Worm (Caenorhabditis elegans) whole organism, L1 larva: ENCODE measurements around the gene K02D10.1.

Experiments
- C04F5.9 ChIP-seq: sonication (generic microtip); optimal IDR thresholded peaks from 2 replicates; lab custom pipeline; 2016; ENCODE audit warnings: missing genetic modification characterization, missing compliant biosample characterization
- F16B12.6 ChIP-seq: fragments of 150-350 bp; optimal IDR thresholded peaks from 2 replicates; lab custom pipeline; 2014; ENCODE audit warnings: missing biosample characterization, missing genetic modification characterization
- blmp-1 ChIP-seq: fragments of 150-350 bp; optimal IDR thresholded peaks from 2 replicates; lab custom pipeline; 2014; ENCODE audit warnings: missing biosample characterization, missing genetic modification characterization
- ceh-63 ChIP-seq: fragments of 200-800 bp; sonication (Bioruptor generic); optimal IDR thresholded peaks from 2 replicates; lab custom pipeline; 2018; ENCODE audit warnings: mild to moderate bottlenecking, missing genetic modification characterization, missing compliant biosample characterization
- ceh-82 ChIP-seq, 3 experiments: fragments of 150-350 bp in 1 of 3; sonication (generic microtip) in 2 of 3; optimal IDR thresholded peaks; 2 replicates each; lab custom pipeline; 2014 to 2017; ENCODE audit warnings: missing biosample characterization in 3 of 3, missing genetic modification characterization in 3 of 3
- ceh-88 ChIP-seq: fragments of 200-800 bp; sonication (Bioruptor generic); IDR thresholded peaks from 2 replicates; pipeline ENCODE4 v1.3.6; 2022; ENCODE audit warnings: missing genetic modification characterization, missing compliant biosample characterization
- ces-1 ChIP-seq: fragments of 150-350 bp; optimal IDR thresholded peaks from 2 replicates; lab custom pipeline; 2014; ENCODE audit warnings: missing biosample characterization, missing genetic modification reagents, missing genetic modification characterization
- dpl-1 ChIP-seq, 3 experiments: fragments of 150-350 bp in 2 of 3; sonication (generic microtip) in 1 of 3; optimal IDR thresholded peaks; 2 replicates each; lab custom pipeline; 2014 to 2017; ENCODE audit warnings: missing biosample characterization in 3 of 3, missing genetic modification characterization in 3 of 3, missing genetic modification reagents in 3 of 3
- egl-13 ChIP-seq: sonication (generic microtip); optimal IDR thresholded peaks from 2 replicates; lab custom pipeline; 2016; ENCODE audit warnings: missing genotype, missing genetic modification reagents, missing genetic modification characterization, missing compliant biosample characterization
- elt-2 ChIP-seq: sonication (generic microtip); optimal IDR thresholded peaks from 2 replicates; lab custom pipeline; 2016; ENCODE audit warnings: missing genetic modification characterization, mild to moderate bottlenecking, inconsistent platforms, missing compliant biosample characterization, missing genetic modification reagents
- elt-3 ChIP-seq, 6 experiments: fragments of 150-350 bp in 1 of 6; sonication (generic microtip); optimal IDR thresholded peaks; 2 replicates each; lab custom pipeline; 2017 to 2018; ENCODE audit warnings: missing biosample characterization in 6 of 6, missing genetic modification characterization in 6 of 6, inconsistent platforms in 1 of 6
- ets-5 ChIP-seq: fragments of 200-800 bp; sonication (Bioruptor generic); IDR thresholded peaks from 2 replicates; pipeline ENCODE4 v1.3.6; 2022; ENCODE audit warnings: missing genetic modification characterization, missing compliant biosample characterization
- fkh-10 ChIP-seq: sonication (generic microtip); optimal IDR thresholded peaks from 2 replicates; lab custom pipeline; 2017; ENCODE audit warnings: missing biosample characterization, missing genetic modification reagents, missing genetic modification characterization
- fos-1 ChIP-seq: fragments of 150-350 bp; optimal IDR thresholded peaks from 2 replicates; lab custom pipeline; 2014; ENCODE audit warnings: missing biosample characterization, missing genetic modification characterization
- grh-1 ChIP-seq: fragments of 200-800 bp; sonication (Bioruptor generic); IDR thresholded peaks from 2 replicates; pipeline ENCODE4 v1.3.6; 2022; ENCODE audit warnings: missing genetic modification reagents, missing genetic modification characterization, missing compliant biosample characterization
- jun-1 ChIP-seq: fragments of 150-350 bp; optimal IDR thresholded peaks from 2 replicates; lab custom pipeline; 2014; ENCODE audit warnings: missing biosample characterization, missing genetic modification reagents, missing genetic modification characterization
- lin-14 ChIP-seq: fragments of 200-800 bp; sonication (Bioruptor generic); optimal IDR thresholded peaks from 2 replicates; lab custom pipeline; 2018; ENCODE audit warnings: mild to moderate bottlenecking, missing genetic modification characterization, moderate library complexity, missing compliant biosample characterization
- lin-15B ChIP-seq: fragments of 150-350 bp; sonication (generic microtip); optimal IDR thresholded peaks from 3 replicates; lab custom pipeline; 2014; ENCODE audit warnings: missing biosample characterization, missing genetic modification characterization
- lin-35 ChIP-seq, 2 experiments: fragments of 150-350 bp; optimal IDR thresholded peaks; 2 replicates each; lab custom pipeline; 2014; ENCODE audit warnings: missing biosample characterization in 2 of 2, missing genetic modification characterization in 2 of 2, missing genetic modification reagents in 2 of 2
- lsy-2 ChIP-seq, 2 experiments: fragments of 150-350 bp; optimal IDR thresholded peaks; 2 replicates each; lab custom pipeline; 2014; ENCODE audit warnings: missing biosample characterization in 2 of 2, missing genetic modification characterization in 2 of 2
- mdl-1 ChIP-seq, 2 experiments: fragments of 150-350 bp; optimal IDR thresholded peaks; 2 replicates each; lab custom pipeline; 2014 to 2017; ENCODE audit warnings: missing biosample characterization in 2 of 2, missing genetic modification characterization in 2 of 2, inconsistent platforms in 1 of 2
- mep-1 ChIP-seq: fragments of 150-350 bp; optimal IDR thresholded peaks from 2 replicates; lab custom pipeline; 2014; ENCODE audit warnings: missing biosample characterization, missing genetic modification characterization
- nhr-11 ChIP-seq: fragments of 150-350 bp; optimal IDR thresholded peaks from 2 replicates; lab custom pipeline; 2014; ENCODE audit warnings: missing biosample characterization, missing genetic modification characterization
- nhr-19 ChIP-seq: fragments of 200-800 bp; sonication (Bioruptor generic); conservative IDR thresholded peaks from 2 replicates; pipeline ENCODE4 v1.3.6; 2022; ENCODE audit warnings: missing genetic modification characterization, missing compliant biosample characterization
- nhr-47 ChIP-seq: sonication (generic microtip); optimal IDR thresholded peaks from 2 replicates; lab custom pipeline; 2016; ENCODE audit warnings: mild to moderate bottlenecking, missing genetic modification characterization, moderate library complexity, missing compliant biosample characterization
- nhr-71 ChIP-seq: sonication (generic microtip); optimal IDR thresholded peaks from 2 replicates; lab custom pipeline; 2016; ENCODE audit warnings: mild to moderate bottlenecking, missing genetic modification characterization, moderate library complexity, missing compliant biosample characterization
- nhr-77 ChIP-seq: fragments of 150-350 bp; optimal IDR thresholded peaks from 2 replicates; lab custom pipeline; 2014; ENCODE audit warnings: missing biosample characterization, missing genetic modification characterization
- nhr-85 ChIP-seq: sonication (generic microtip); peaks from one replicate; lab custom pipeline; 2016; ENCODE audit warnings: missing genetic modification characterization, inconsistent platforms, missing compliant biosample characterization
- nhr-90 ChIP-seq: sonication (generic microtip); optimal IDR thresholded peaks from 2 replicates; lab custom pipeline; 2016; ENCODE audit warnings: mild to moderate bottlenecking, missing genetic modification characterization, missing compliant biosample characterization; ENCODE audit not compliant: poor library complexity
- pag-3 ChIP-seq: sonication (generic microtip); optimal IDR thresholded peaks from 2 replicates; lab custom pipeline; 2017; ENCODE audit warnings: missing genetic modification characterization, mild to moderate bottlenecking, missing compliant biosample characterization, antibody characterized with exemption, borderline replicate concordance; ENCODE audit not compliant: insufficient read depth
- pax-3 ChIP-seq: fragments of 200-800 bp; sonication (Bioruptor generic); optimal IDR thresholded peaks from 2 replicates; lab custom pipeline; 2018; ENCODE audit warnings: mild to moderate bottlenecking, missing genetic modification characterization, moderate library complexity, missing compliant biosample characterization
- pqm-1 ChIP-seq: sonication (generic microtip); optimal IDR thresholded peaks from 3 replicates; lab custom pipeline; 2017; ENCODE audit warnings: missing biosample characterization, missing genetic modification characterization
- skn-1 ChIP-seq: fragments of 150-350 bp; optimal IDR thresholded peaks from 2 replicates; lab custom pipeline; 2014; ENCODE audit warnings: missing biosample characterization, missing genetic modification characterization
- snpc-4 ChIP-seq: fragments of 150-350 bp; optimal IDR thresholded peaks from 2 replicates; lab custom pipeline; 2014; ENCODE audit warnings: missing biosample characterization, missing genetic modification characterization
- sox-4 ChIP-seq: sonication (generic microtip); optimal IDR thresholded peaks from 2 replicates; lab custom pipeline; 2016; ENCODE audit warnings: missing genetic modification characterization, missing compliant biosample characterization
- sptf-1 ChIP-seq: fragments of 150-350 bp; optimal IDR thresholded peaks from 2 replicates; lab custom pipeline; 2014; ENCODE audit warnings: missing biosample characterization, missing genetic modification characterization
- tlp-1 ChIP-seq: fragments of 150-350 bp; optimal IDR thresholded peaks from 2 replicates; lab custom pipeline; 2014; ENCODE audit warnings: missing biosample characterization, missing genetic modification characterization
- unc-130 ChIP-seq: fragments of 150-350 bp; optimal IDR thresholded peaks from 2 replicates; lab custom pipeline; 2017; ENCODE audit warnings: missing biosample characterization, missing genetic modification characterization, inconsistent platforms
- unc-86 ChIP-seq: sonication (generic microtip); optimal IDR thresholded peaks from 2 replicates; lab custom pipeline; 2016; ENCODE audit warnings: missing genetic modification characterization, missing compliant biosample characterization
- unc-98 ChIP-seq: fragments of 200-800 bp; sonication (Bioruptor generic); IDR thresholded peaks from 2 replicates; pipeline ENCODE4 v1.3.6; 2022; ENCODE audit warnings: missing genetic modification characterization, missing compliant biosample characterization
- xbp-1 ChIP-seq: sonication (generic microtip); optimal IDR thresholded peaks from 2 replicates; lab custom pipeline; 2016; ENCODE audit warnings: missing genetic modification characterization, missing compliant biosample characterization
- zip-4 ChIP-seq: fragments of 200-800 bp; sonication (Bioruptor generic); optimal IDR thresholded peaks from 2 replicates; lab custom pipeline; 2018; ENCODE audit warnings: mild to moderate bottlenecking, missing genetic modification characterization, moderate library complexity, missing compliant biosample characterization
- ztf-11 ChIP-seq, 2 experiments: sonication (generic microtip); optimal IDR thresholded peaks; 2 replicates each; lab custom pipeline; 2016 to 2017; ENCODE audit warnings: missing genetic modification characterization in 2 of 2, missing biosample characterization in 1 of 2, missing compliant biosample characterization in 1 of 2

The K02D10.1 gene

DNA sequence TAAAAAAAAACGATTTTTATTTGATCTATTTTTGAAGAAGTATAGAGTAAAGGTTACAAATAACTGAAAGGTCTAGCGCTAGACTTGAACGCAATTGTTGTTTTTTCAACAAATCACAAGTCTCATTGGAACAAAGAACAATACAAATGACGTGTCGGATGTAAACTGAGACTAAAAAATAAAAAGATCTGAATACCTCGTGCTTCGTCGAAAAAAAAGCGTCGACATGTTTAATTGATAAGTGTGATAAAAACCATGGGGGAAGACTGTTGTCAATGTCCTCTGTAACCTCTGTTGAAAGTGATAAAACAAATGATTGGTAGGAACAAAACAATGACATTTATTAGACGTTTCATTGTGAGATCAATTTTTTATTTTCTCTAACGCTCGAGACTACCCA lies 13.4 kb downstream of the K02D10.1 start (continued):
- TF ChIP-seq jun-1 (tag; lab: Kevin White, UChicago) (no peak), grh-1 (no peak), zip-4 (no peak), sptf-1 (no peak), unc-98 (GFP tag; lab: Robert Waterston, UW) (no peak), ceh-63 (GFP tag; lab: Kevin White, UChicago) (no peak), sox-4 (tag; lab: Kevin White, UChicago) (no peak), nhr-19 (GFP tag; lab: Robert Waterston, UW) (no peak; the same call in 1 of the 2 replicates), pag-3 (no peak), lin-35 (GFP tag; optimal IDR thresholded peaks at IDR 0.05; lab: Kevin White, UChicago) (peak in 1 of 2 experiments; percentile 65), lsy-2 (tag; optimal IDR thresholded peaks at IDR 0.05; lab: Kevin White, UChicago) (no peak), nhr-90 (tag; lab: Kevin White, UChicago) (peak; percentile 2), pqm-1 (tag; lab: Kevin White, UChicago) (no peak), lin-15B (tag; lab: Kevin White, UChicago) (no peak), tlp-1 (tag; lab: Kevin White, UChicago) (no peak), ztf-11 (tag; optimal IDR thresholded peaks at IDR 0.05; lab: Kevin White, UChicago) (no peak), mdl-1 (tag; optimal IDR thresholded peaks at IDR 0.05; lab: Kevin White, UChicago) (peak in 1 of 2 experiments; percentile 14), ces-1 (GFP tag; lab: Kevin White, UChicago) (no peak), nhr-11 (tag; lab: Kevin White, UChicago) (no peak), F16B12.6 (tag; lab: Kevin White, UChicago) (no peak), nhr-77 (tag; lab: Kevin White, UChicago) (no peak), dpl-1 (GFP tag; optimal IDR thresholded peaks at IDR 0.05; lab: Kevin White, UChicago) (no peak), blmp-1 (peak; percentile 10), C04F5.9 (tag; lab: Kevin White, UChicago) (no peak), nhr-47 (tag; lab: Kevin White, UChicago) (no peak), unc-130 (tag; lab: Kevin White, UChicago) (peak; percentile 50), ets-5 (no peak), skn-1 (no peak), snpc-4 (tag; lab: Kevin White, UChicago) (no peak), fos-1 (tag; lab: Kevin White, UChicago) (no peak), nhr-71 (tag; lab: Kevin White, UChicago) (peak; percentile 51), xbp-1 (no peak), fkh-10 (GFP tag; lab: Kevin White, UChicago) (no peak), unc-86 (tag; lab: Kevin White, UChicago) (no peak), elt-3 (tag; optimal IDR thresholded peaks at IDR 0.05; lab: Kevin White, UChicago) (peak in 1 of 6 experiments; percentile 77), elt-2 (peak; percentile 29), nhr-85 (tag; lab: Kevin White, UChicago) (peak; percentile 56), egl-13 (no peak), mep-1 (no peak), pax-3 (no peak)
- TF ChIP-seq, all 84 proteins: peak for 13

DNA sequence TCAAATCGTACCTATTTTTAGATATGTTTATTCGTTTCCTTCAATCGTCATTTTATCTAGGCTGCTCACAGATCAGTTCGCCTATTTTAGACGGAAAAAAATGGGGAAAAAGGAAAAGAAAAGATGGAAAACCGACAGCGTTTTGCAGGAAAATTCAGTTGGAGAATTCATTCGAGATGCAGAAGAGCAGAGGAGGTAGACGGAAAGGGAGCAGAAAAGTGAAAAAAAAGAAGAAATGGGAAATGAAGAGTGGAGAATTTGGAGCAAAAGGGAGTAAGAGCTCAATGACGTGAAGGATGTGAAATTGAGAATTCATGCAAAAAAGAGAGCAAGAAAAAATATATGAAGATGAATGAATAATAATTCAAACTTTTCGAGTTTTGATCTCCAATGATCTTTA lies 15.2 kb downstream of the K02D10.1 start:
- TF ChIP-seq nhr-71 (tag; lab: Kevin White, UChicago) (peak; percentile 42), unc-86 (tag; lab: Kevin White, UChicago) (peak; percentile 31), fkh-10 (GFP tag; lab: Kevin White, UChicago) (peak; percentile 52), unc-98 (GFP tag; lab: Robert Waterston, UW) (no peak), zip-4 (no peak), ceh-82 (tag; optimal IDR thresholded peaks at IDR 0.05; lab: Kevin White, UChicago) (peak in 1 of 3 experiments; percentile 8), lin-14 (GFP tag; lab: Kevin White, UChicago) (peak; percentile 70), ceh-88 (GFP tag; lab: Robert Waterston, UW) (no peak), egl-13 (peak; percentile 41)
